Worm (Caenorhabditis elegans): ENCODE data around the gene T09A12.8.

The T09A12.8 gene

DNA sequence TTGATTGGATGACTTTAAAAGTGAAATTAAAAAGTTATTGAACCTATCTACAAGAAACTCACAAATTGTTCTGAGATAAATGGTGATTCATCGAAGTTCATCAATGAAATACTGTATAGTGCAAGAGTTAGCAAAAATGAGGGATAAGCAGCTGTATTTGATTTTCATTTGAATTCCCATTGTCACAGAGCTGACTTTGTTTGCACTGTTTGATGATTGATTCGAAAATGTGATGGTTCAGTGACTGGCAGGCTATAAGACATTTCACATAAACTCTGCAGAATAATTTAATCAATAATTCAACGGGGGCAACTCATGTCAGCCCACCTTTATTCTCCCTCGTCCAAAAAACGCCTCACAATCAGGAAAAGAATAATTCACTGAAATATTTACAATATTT, at the start of gene T09A12.8:
Gene T09A12.8 (minus strand): TSS at position 101 of the 400 bp plus-strand sequence.
- TF ChIP-seq unc-62 (GFP tag; optimal IDR thresholded peaks at IDR 0.05): no peak

DNA sequence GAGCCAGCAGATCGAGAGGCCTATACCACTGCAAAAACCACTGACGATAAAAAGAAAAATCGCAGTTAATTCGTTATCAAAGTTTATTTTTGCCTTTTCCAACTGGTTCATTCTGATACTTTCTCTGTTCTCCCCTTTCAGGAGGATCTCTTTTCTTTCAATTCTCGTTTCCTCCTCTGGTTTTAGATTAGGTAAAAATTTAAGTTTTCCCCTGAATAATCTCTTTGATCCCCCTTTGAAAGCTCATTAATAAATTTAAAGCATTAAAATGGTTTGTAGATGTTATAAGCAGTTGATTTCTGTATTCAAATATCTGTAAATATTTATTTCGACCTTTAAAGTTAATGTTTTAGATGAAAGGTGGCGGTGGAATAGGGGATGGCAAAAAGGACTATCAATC, 47.7 kb upstream of the T09A12.8 start, which contains the start of gene K07H8.2:
Gene K07H8.2 (plus strand): TSS at position 301 of the 400 bp plus-strand sequence.
- no peak for TF ChIP-seq unc-62 (GFP tag; optimal IDR thresholded peaks at IDR 0.05)

DNA sequence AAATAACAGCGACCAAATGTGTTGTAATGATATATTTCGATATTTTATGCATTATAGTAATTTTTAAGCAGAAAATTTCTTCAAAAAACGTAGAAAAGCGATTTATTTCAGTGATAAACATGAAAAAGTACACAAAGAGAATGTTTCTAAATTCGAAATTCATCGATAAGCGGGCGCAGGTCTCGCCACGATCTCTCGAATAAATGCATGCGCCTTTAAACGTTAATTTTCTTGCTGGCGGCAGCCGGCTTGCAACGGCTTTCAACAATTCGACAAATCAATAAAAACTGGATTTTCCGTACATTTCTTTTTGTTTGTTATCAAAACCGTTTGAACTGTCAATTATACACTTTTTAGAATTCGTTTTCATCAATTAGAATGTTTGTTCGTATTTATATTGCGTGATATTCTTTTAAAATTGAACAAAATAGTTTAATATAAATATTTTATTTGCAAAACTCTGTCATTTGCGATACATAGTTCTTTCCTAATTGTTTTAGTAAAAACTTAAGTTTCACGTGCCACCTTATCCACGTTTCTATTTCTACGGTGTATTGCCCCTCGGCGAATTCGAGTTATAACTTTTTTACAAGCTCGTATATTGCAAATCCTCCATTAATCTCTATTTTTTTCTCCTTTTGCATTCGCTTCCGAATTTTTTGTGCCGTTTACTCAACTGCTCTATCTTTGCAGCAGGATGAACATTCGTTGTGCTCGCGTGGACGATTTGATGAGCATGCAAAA, 46.3 kb upstream of the T09A12.8 start, which contains the start of gene daf-31:
Gene daf-31 (plus strand): TSS at position 694 of the 744 bp plus-strand sequence.
- TF ChIP-seq unc-62 (GFP tag; optimal IDR thresholded peaks at IDR 0.05): no peak

DNA sequence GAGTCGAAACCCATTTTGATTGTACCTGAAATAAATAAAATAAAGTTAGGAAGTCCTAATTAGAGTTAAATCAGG, 45.8 kb upstream of the T09A12.8 start, which contains the start of gene nucl-1:
Gene nucl-1 (minus strand): TSS at position 26 of the 75 bp plus-strand sequence.
- TF ChIP-seq unc-62 (GFP tag; optimal IDR thresholded peaks at IDR 0.05): no peak

DNA sequence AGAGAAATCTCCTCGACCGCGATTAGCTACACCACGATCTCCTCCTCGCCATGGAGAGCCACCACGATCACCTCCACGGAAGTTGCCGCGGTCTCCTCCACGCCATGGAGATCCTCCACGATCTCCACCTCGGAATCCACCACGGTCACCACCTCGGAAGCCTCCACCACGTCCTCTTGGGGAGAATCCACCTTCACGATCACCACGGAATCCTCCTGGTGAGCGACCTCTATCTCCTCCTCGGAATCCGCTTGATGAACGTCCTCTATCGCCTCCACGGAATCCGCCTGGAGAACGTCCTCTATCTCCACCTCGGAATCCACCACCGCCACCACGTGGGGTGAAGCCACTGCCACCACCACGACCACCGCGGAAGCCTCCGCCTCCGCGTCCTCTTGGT, 45.6 kb upstream of the T09A12.8 start:
- no peak for TF ChIP-seq unc-62 (GFP tag; optimal IDR thresholded peaks at IDR 0.05)

DNA sequence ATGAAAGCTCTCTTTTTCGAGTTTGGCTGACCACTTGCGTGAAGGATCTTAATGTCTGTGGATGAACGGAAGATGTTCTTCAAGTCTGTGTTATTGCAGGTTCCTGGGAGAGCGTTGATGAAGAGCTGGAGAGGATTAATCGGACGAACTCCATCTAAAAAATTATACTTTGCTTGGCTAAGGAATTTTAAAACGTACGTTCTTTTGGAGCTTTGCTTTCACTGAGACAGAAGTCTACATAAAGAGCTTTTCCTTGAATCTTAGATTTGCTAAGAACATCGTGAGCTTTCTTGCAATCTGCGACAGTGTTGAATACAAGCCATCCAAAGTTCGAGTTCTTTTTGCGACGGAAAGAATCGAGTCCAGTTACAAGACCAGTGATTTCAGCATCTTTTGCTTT, 43.8 kb upstream of the T09A12.8 start:
- no peak for TF ChIP-seq unc-62 (GFP tag; optimal IDR thresholded peaks at IDR 0.05)

DNA sequence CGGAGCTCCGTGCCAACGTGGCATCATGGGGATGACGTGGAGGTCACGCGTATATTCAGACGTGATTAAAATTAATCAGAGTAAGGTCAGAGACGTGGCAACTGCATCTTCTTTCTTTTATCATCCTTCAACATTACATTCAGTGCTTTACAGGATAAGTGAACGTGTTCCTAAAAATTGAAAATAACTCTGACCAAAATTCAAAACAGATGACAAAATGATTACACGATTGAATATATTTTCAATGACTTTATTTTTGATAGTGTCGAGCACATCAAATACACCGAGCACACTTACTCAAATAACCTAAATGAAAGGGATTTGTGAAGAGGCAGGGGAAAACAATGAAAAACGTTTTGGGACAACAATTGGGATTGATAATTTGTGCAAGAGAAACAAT, 42.9 kb upstream of the T09A12.8 start, which contains the start of gene K07H8.9:
Gene K07H8.9 (minus strand): TSS at position 125 of the 400 bp plus-strand sequence.
- no peak for TF ChIP-seq unc-62 (GFP tag; optimal IDR thresholded peaks at IDR 0.05)

DNA sequence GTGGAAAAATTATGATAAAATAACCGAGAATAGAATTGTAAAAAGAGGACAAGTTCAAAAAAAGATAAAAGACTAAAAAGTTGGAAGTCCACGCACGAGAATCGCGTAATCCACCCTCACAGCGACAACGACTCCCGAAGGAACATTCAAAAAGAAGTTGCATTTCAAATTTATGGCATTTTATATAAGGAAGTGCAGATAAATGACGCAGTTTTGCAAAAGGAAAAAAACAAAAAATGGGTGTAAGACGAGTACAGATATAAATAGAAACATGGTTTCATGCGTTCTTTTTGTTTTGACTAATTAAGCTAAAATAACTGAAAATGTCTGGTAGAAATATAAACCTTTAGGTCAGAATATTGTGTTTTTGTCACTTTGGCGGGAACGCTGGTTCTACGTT, 39.7 kb upstream of the T09A12.8 start:
- no peak for TF ChIP-seq unc-62 (GFP tag; optimal IDR thresholded peaks at IDR 0.05)

DNA sequence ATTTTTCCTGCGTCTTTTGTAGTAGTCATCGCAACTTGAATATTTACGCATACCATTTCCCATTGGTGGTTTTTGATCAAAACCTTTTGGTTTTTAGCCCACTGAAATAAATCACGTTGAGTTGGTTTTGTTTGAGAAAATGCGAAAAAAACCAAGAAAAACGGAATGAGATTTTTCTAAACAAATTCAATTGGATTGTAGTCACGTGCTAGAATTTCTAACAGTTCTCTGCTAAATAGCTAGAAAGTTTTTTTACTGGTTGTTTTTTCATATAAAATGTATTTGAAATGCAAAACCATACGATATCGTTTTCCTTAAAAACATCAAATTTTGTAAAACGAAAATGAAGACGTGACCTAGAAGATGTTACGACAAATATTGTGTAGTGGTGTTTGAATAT, 33.1 kb upstream of the T09A12.8 start, which contains the start of gene K07H8.12:
Gene K07H8.12 (minus strand): TSS at position 101 of the 400 bp plus-strand sequence.
- no peak for TF ChIP-seq unc-62 (GFP tag; optimal IDR thresholded peaks at IDR 0.05)

DNA sequence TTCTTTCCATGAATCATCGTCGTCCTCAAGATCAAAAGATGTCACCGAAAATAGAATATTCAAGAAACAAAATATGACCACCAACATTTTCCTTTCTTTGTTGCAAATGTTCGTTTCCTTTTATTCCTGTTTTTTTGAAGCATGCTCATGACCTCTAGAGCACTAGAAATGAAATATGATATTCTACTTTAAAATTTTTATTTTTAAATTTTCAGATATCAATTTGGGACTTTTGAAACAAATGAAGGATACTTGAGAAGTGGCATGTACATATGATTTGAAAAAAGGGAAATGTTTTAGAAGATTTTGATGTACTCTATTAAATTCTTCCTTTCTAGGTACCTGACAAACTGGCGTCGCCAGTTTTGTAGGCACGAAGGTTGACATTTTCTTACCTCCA, 31.7 kb upstream of the T09A12.8 start, which contains the start of gene K07H8.11:
Gene K07H8.11 (minus strand): TSS at position 101 of the 400 bp plus-strand sequence.
- TF ChIP-seq unc-62 (GFP tag; optimal IDR thresholded peaks at IDR 0.05): no peak

DNA sequence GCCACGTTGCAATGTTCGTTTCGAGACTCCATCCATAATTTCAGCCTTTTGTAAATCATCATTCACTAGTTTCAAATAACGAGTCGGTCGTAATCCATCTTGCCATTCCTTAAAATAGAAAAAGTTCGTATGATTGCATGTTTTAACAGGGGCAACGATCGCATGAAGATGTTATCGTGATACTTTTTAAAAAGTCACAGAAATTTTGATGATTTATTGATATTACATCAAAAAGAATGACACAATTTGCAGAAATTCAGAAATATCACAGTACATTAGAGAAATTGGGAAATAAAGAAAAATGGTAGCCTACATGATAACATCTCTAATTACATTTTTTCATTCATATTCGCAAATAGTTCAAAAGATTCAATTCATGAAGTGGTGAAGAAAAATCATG, 29.8 kb upstream of the T09A12.8 start:
- TF ChIP-seq unc-62 (GFP tag; optimal IDR thresholded peaks at IDR 0.05): no peak

DNA sequence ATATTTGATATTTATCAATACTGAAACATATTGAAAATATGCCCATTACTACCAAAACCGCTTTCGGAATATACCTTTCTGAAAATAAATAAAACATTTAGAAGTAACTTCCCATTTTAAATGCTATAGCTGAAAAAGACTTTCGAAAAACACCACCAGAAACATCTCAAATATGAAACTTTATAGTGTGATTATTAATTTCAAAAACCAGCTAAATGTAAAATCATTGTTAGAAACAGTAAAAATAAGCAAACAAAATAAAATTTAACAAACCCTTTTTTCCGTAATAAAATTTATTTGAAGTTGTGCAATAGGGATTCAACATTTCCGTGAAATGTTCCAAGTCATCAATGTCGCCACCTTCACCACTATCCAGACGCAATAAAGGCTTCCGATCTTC, 24.5 kb upstream of the T09A12.8 start, which contains the start of the genes K07H8.5 and K07H8.8:
Gene K07H8.5 (plus strand): TSS at position 301 of the 400 bp plus-strand sequence.
Gene K07H8.8 (minus strand): TSS at position 389 of the 400 bp plus-strand sequence.
- no peak for TF ChIP-seq unc-62 (GFP tag; optimal IDR thresholded peaks at IDR 0.05)

DNA sequence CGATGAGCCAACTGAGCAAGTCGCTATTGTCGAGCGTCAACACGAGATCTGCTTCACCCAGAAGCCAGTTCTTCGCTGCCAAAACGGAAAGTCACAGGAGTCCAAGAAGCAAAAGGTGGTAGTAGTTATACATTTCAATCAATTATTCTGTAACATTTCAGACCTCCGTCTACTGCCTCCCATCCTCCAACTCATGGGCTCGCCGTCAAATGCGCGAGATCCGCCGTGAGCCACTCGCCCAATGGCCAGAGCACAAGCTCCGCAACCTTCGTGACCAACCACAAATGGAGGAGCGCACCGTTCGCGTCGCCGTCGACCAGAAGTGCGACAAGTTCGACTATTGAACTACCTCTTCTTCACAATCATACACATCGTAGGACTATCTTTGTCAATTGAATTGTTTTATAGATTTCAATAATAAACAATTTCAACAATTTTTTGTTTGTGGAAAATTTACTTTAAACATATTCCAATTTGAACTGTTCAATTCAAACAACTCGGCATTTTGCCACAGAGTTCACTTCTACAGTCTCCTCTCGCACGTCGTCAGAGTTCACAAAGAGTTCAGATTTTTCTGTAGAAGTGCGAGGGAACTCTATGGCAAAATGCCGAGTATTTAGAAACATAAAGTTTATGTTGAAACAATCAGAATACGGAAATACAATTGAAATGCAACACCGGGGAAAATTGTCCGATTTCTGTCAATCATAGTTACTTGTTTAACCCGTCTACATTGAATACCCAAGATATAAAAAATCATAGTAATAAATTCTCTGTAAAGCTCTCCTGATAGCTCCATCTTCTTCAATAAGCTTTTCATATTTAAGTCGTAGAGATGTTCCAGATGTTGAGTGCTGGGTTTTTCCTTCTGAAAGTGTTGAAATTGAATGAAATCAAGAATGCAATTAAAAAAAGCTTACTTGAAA, 22.8 kb upstream of the T09A12.8 start:
- TF ChIP-seq unc-62 (GFP tag; optimal IDR thresholded peaks at IDR 0.05): no peak

DNA sequence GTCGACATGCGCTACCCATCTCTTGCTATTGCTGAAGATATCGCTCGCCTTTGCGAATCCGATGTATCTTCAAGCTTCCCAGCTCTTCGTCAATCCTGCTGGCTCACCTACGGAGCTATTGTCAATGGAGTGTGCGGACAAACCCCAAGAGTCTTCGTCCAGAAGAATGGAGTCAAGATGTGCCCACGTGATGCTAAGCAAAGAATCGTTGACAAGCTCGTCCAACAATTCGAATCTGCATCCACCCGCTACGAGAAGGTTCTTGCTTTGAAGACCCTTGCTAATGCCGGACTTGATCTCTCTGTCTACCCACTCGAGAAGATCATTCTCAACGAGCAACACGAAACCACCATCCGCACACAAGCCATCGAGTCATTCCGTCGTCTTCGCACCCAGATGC, 19.2 kb upstream of the T09A12.8 start:
- TF ChIP-seq unc-62 (GFP tag; optimal IDR thresholded peaks at IDR 0.05): no peak

DNA sequence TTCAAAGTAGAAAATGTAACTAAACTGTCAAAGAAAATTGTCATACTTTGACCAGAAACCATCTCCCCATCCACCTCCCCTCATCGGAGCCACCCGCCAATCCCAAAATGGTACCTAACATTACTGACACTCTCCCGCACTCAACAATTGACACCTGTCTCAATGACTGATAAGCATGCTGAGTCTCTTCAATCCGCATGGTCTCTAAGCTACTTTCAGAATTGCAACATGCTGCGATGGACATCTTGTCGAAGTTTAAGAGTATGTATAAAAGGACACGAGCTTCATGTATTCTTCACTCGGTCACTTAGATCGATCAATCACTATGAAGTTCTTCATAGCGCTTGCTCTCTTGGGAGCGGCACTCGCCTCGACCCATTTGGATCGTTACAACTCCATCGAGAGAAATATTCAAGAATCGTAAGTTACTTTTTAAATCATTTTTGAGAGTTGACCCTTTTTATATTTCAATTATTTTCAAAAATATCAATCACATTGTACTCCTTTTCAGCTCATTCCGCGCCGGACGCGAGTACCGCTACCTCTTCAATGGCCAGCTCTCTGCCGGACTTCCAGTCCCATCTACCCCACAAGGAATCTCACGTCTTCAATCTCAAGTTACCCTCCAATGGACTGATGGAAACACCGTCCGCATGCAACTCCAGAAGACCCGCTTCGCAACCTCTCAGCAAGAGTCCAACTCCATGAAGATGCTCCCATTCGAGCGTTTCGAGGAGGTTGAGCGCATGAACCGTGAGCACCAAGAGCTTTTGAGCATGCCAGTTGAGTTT, 17.5 kb upstream of the T09A12.8 start, which contains the start of gene vit-6:
Gene vit-6 (plus strand): TSS at position 310 of the 791 bp plus-strand sequence.
- no peak for TF ChIP-seq unc-62 (GFP tag; optimal IDR thresholded peaks at IDR 0.05)

DNA sequence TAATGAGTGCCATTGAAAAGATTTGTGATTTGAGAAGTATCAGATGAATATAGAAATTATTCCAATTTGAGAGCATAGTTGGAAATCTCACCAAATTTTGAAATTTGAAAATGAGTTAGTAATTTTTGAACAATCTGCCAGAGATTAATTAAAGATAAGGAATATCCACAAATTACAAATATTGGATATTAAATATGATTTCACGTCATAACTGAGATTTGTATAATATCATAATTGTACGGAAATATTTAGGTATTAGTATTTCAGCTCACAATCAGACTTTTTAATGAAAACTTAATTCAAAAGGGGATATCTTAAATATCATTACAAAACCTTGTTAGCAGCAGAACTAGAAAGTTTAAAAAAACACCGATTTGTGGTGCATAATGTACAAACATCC, 16.4 kb upstream of the T09A12.8 start, which contains the start of gene K07H8.7:
Gene K07H8.7 (minus strand): TSS at position 101 of the 400 bp plus-strand sequence.
- no peak for TF ChIP-seq unc-62 (GFP tag; optimal IDR thresholded peaks at IDR 0.05)
